Fruit fly (Drosophila melanogaster): ENCODE data around the gene Ada2b.

Ada2b gene

DNA sequence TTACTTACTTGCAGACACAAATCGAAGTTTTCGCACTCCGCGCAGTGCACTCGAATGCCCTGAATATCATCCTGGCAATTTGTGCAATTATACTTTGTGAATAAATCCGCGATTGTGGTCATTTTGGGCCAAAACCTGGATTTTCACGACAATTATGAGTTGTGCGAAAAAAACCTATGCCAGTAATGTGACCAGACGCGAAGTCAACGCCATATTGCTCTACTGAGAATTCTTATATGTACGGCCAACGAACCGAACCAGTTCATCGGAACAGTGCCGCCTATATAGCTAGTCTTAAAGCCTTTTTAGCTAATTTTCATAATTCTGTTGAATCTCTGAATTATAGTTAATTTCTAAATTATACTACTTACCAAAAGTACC is at the start of gene Ada2b:
TSS of gene Ada2b (minus strand) at position 214 of the 381 bp plus-strand sequence.
- TF ChIP-seq Myc (optimal IDR thresholded peaks at IDR 0.05) (peak; percentile 83), dl (GFP tag; optimal IDR thresholded peaks at IDR 0.05; ENCODE audit: insufficient read depth in 1 of 2, partially characterized antibody in 2 of 2) (no peak), fru (GFP tag; optimal IDR thresholded peaks at IDR 0.05) (peak; percentile 70), woc (GFP tag; optimal IDR thresholded peaks at IDR 0.05) (peak; percentile 51)

DNA sequence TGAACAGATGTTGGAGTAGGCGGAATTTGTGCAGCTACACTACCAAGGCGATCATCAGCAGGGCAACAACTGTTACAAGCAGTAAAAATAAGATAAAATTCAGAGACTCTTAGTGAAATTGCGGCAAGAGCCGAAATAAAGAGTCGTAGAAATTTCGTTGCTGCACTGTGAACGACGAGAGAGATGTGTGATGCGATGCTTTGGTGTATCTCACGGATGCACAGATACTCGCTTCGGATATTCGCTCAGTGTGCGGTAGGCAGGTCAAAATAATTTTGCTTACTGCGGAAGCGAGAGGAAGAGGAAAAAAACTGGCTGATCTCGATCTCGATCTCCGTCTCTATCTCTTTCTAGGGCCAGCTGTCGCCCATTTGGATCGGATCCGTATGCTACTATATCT is 48.5 kb upstream of the Ada2b start:
- TF ChIP-seq CrebA (GFP tag; optimal IDR thresholded peaks at IDR 0.05; ENCODE audit: borderline replicate concordance) (no peak), Jra (GFP tag; optimal IDR thresholded peaks at IDR 0.05) (no peak), fru (GFP tag; optimal IDR thresholded peaks at IDR 0.05) (no peak), Dfd (GFP tag; optimal IDR thresholded peaks at IDR 0.05) (no peak), dsf (GFP tag; optimal IDR thresholded peaks at IDR 0.05; ENCODE audit: borderline replicate concordance) (no peak), Hr83 (GFP tag; optimal IDR thresholded peaks at IDR 0.05; ENCODE audit: poor library complexity, severe bottlenecking) (no peak), sage (GFP tag; optimal IDR thresholded peaks at IDR 0.05) (no peak), dl (GFP tag; optimal IDR thresholded peaks at IDR 0.05; ENCODE audit: insufficient read depth in 1 of 2, partially characterized antibody in 2 of 2) (no peak), br (GFP tag; optimal IDR thresholded peaks at IDR 0.05) (no peak)

DNA sequence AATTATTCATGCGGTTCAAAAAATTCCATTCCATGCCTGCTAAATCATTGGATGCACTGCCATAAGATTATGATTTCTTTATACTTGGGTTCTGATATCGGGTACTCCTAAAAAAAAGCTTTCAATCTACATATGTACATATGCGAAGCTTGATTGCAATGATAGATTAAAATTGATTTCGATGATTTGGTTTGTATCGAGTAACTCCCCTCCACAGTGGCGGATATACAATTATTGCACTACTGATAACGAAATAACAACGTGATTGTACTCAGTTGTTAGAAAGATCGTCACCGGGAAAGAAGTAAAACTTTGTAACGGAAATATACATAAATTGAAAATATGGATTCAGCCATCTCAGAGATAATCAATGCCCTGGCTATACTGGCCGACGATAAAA is 47.4 kb upstream of the Ada2b start, which contains the start of gene Nazo:
TSS of gene Nazo (plus strand) at position 180 of the 400 bp plus-strand sequence.
- TF ChIP-seq Rel (GFP tag; optimal IDR thresholded peaks at IDR 0.05): no peak
- TF ChIP-seq Rel (tag; optimal IDR thresholded peaks at IDR 0.05): peak; percentile 90
- no peak for TF ChIP-seq N (GFP tag; optimal IDR thresholded peaks at IDR 0.05)

DNA sequence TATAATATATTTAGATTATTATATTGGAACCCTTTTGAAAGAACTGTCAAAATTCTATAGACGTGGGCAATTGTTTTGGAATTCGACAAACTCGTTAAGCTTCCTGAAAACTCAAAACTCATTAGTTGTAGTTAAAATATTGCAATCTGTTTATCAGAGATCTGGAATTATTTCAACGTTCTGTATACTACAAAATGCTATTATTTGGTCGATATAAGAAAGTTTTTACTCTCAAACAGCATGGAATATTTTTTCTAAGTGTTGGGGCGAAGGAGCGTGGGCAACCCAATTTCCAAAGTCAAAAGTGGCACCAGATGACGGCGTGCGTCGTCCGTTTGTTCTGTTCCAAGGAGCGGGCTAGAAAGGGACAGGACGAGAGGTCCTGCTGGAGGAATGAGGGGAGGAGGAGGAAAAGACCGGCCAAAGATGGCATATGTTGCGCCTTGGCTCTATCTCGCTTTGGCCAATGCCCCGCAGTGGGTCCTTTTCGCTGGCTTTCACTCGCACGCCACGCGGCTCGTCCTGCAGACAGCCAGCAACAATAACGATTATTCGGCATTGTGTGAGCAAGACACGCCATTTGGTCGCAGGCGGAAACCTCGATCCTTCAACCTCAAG is 45.5 kb upstream of the Ada2b start:
- TF ChIP-seq pan (optimal IDR thresholded peaks at IDR 0.05): no peak
- no peak for TF ChIP-seq fru (GFP tag; optimal IDR thresholded peaks at IDR 0.05)
- no peak for TF ChIP-seq woc (GFP tag; optimal IDR thresholded peaks at IDR 0.05)
- TF ChIP-seq ey (GFP tag; optimal IDR thresholded peaks at IDR 0.05): no peak
- TF ChIP-seq Sp1 (GFP tag; optimal IDR thresholded peaks at IDR 0.05): no peak
- TF ChIP-seq Dfd (GFP tag; optimal IDR thresholded peaks at IDR 0.05): no peak
- TF ChIP-seq psq (GFP tag; optimal IDR thresholded peaks at IDR 0.05): no peak
- no peak for TF ChIP-seq GATAd (GFP tag; optimal IDR thresholded peaks at IDR 0.05)
- no peak for TF ChIP-seq Hr78 (GFP tag; optimal IDR thresholded peaks at IDR 0.05)
- no peak for TF ChIP-seq Vsx2 (GFP tag; optimal IDR thresholded peaks at IDR 0.05; ENCODE audit: partially characterized antibody)

DNA sequence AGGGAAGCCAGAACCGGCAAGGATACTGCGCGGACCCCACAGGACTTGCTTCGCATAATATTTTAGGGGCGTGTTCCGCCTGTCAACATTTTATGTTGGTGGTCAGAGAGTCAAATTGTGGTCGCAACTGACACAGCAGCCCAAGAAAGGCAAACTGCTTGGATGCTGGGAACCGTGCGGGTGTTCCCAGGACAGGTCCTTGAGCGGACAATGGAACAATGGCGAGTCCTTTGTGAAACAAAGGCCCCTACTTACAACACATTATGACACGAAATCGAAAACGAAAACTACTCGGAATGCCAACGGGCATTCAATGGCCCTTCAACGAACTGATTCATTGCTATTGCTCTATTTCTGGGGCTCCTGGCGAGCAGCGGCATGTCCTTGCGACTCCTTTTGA is 43.9 kb upstream of the Ada2b start:
- no peak for TF ChIP-seq dmrt93B (GFP tag; optimal IDR thresholded peaks at IDR 0.05)
- TF ChIP-seq ey (GFP tag; optimal IDR thresholded peaks at IDR 0.05): no peak
- no peak for TF ChIP-seq fru (GFP tag; optimal IDR thresholded peaks at IDR 0.05)
- no peak for TF ChIP-seq sv (GFP tag; optimal IDR thresholded peaks at IDR 0.05)
- no peak for TF ChIP-seq Sp1 (GFP tag; optimal IDR thresholded peaks at IDR 0.05)
- TF ChIP-seq CG9705 (GFP tag; optimal IDR thresholded peaks at IDR 0.05): no peak
- no peak for TF ChIP-seq foxo (GFP tag; optimal IDR thresholded peaks at IDR 0.05)
- TF ChIP-seq CG32264 (GFP tag; optimal IDR thresholded peaks at IDR 0.05): no peak

DNA sequence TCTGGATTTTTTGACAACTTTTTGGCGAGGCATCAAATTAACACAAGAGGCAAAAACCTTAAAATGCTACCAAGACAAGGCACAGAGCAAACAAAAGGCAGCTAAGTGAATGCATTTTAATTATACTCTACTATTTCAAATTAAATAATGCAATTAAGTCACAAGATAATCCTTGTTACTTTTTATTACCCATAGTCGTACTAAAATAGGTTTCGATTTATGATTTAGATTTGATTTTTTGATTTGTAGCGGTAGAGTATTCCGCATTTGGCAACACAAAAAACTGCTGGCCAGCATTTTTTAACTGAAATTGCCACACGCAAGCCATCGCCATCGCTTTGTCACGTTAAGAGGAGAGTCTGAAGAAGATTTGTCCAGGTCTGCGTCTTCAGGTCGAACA is 42.4 kb upstream of the Ada2b start:
- TF ChIP-seq foxo (GFP tag; optimal IDR thresholded peaks at IDR 0.05) (peak in 1 of 2 experiments; percentile 38), Hr78 (GFP tag; optimal IDR thresholded peaks at IDR 0.05) (no peak), Vsx2 (GFP tag; optimal IDR thresholded peaks at IDR 0.05; ENCODE audit: partially characterized antibody) (no peak), tai (GFP tag; optimal IDR thresholded peaks at IDR 0.05) (no peak), jim (GFP tag; optimal IDR thresholded peaks at IDR 0.05) (no peak), Sp1 (GFP tag; optimal IDR thresholded peaks at IDR 0.05) (peak; percentile 44), Abd-B (GFP tag; optimal IDR thresholded peaks at IDR 0.05) (no peak), Mio (GFP tag; optimal IDR thresholded peaks at IDR 0.05) (no peak), dmrt93B (GFP tag; optimal IDR thresholded peaks at IDR 0.05) (no peak), N (GFP tag; optimal IDR thresholded peaks at IDR 0.05) (no peak), brk (GFP tag; optimal IDR thresholded peaks at IDR 0.05) (no peak), h (GFP tag; optimal IDR thresholded peaks at IDR 0.05) (peak; percentile 51), HLH106 (tag; optimal IDR thresholded peaks at IDR 0.05) (peak; percentile 51), psq (GFP tag; optimal IDR thresholded peaks at IDR 0.05) (peak; percentile 4), dsf (GFP tag; optimal IDR thresholded peaks at IDR 0.05; ENCODE audit: borderline replicate concordance) (no peak), CG9705 (GFP tag; optimal IDR thresholded peaks at IDR 0.05) (no peak), Hr83 (GFP tag; optimal IDR thresholded peaks at IDR 0.05; ENCODE audit: poor library complexity, severe bottlenecking) (no peak), Jra (GFP tag; optimal IDR thresholded peaks at IDR 0.05) (no peak), dl (GFP tag; optimal IDR thresholded peaks at IDR 0.05; ENCODE audit: insufficient read depth in 1 of 2, partially characterized antibody in 2 of 2) (no peak), OdsH (GFP tag; optimal IDR thresholded peaks at IDR 0.05) (peak; percentile 27), Dfd (GFP tag; optimal IDR thresholded peaks at IDR 0.05) (no peak), Rel (GFP tag; optimal IDR thresholded peaks at IDR 0.05) (no peak), Rel (tag; optimal IDR thresholded peaks at IDR 0.05) (no peak), fru (GFP tag; optimal IDR thresholded peaks at IDR 0.05) (peak; percentile 39), ey (GFP tag; optimal IDR thresholded peaks at IDR 0.05) (peak; percentile 48), sv (GFP tag; optimal IDR thresholded peaks at IDR 0.05) (no peak), Myc (optimal IDR thresholded peaks at IDR 0.05) (no peak), CG32264 (GFP tag; optimal IDR thresholded peaks at IDR 0.05) (no peak), woc (GFP tag; optimal IDR thresholded peaks at IDR 0.05) (peak; percentile 44), CrebA (GFP tag; optimal IDR thresholded peaks at IDR 0.05; ENCODE audit: borderline replicate concordance) (no peak), rgr (GFP tag; optimal IDR thresholded peaks at IDR 0.05) (peak; percentile 46), sage (GFP tag; optimal IDR thresholded peaks at IDR 0.05) (no peak), br (GFP tag; optimal IDR thresholded peaks at IDR 0.05) (peak; percentile 24)
